Fruit fly (Drosophila melanogaster): Measurements from ENCODE around the gene Cog2.

Cog2 gene

DNA sequence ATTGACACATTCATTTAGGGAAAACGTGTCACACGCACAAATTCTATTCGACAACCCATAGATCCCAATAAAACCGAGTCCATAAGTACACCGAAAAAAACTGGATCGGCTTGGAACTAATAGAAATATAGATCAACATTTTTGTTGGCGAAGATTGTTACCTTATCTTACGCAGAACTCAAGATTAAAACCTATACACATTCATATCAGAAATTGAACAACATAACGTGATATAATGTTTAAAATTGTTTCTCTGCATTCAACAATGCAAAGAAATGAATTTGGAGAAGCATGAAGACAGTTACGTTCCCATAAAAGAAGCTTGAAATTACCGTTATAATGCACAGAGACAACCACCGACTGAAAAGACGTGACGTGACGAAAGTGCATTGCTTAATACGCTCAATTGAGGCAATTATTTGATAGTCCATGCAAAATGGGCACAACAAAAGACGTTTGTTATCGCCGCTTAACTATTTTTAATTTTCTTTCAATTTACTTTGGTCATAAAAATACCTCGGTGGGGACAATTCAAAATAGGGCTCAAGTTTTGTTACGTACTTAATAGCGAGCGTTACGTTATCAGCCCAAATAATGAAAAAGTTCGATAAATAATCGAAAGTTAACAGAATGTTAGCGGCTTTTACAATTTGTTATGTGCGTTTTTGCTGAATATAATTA is 21.3 kb downstream of the Cog2 start, which contains the start of gene SerRS-m:
SerRS-m (plus strand) TSS at position 616 of the 681 bp plus-strand sequence.
- no peak for TF ChIP-seq rn (GFP tag; IDR thresholded peaks at IDR 0.05)
- TF ChIP-seq CG34367 (tag; optimal IDR thresholded peaks at IDR 0.05) = no peak
- no peak for TF ChIP-seq CG10348 (GFP tag; IDR thresholded peaks at IDR 0.05)
- TF ChIP-seq CG13204 (GFP tag; optimal IDR thresholded peaks at IDR 0.05) = no peak
- no peak for TF ChIP-seq CG17806 (tag; optimal IDR thresholded peaks at IDR 0.05)
- TF ChIP-seq Ets98B (GFP tag; IDR thresholded peaks at IDR 0.05) = no peak
- TF ChIP-seq EcR (GFP tag; optimal IDR thresholded peaks at IDR 0.05) = no peak
- no peak for TF ChIP-seq fd96Ca (GFP tag; IDR thresholded peaks at IDR 0.05)
- no peak for TF ChIP-seq CG8301 (tag; optimal IDR thresholded peaks at IDR 0.05)
- TF ChIP-seq Pif1A (GFP tag; optimal IDR thresholded peaks at IDR 0.05) = no peak
- TF ChIP-seq CG32121 (GFP tag; IDR thresholded peaks at IDR 0.05) = no peak
- no peak for TF ChIP-seq gl (tag; optimal IDR thresholded peaks at IDR 0.05)
- no peak for TF ChIP-seq CG15710 (tag; optimal IDR thresholded peaks at IDR 0.05)
- TF ChIP-seq Snoo (tag; optimal IDR thresholded peaks at IDR 0.05) = no peak
- no peak for TF ChIP-seq CG14655 (GFP tag; optimal IDR thresholded peaks at IDR 0.05)
- TF ChIP-seq Pif1B (GFP tag; optimal IDR thresholded peaks at IDR 0.05) = no peak

DNA sequence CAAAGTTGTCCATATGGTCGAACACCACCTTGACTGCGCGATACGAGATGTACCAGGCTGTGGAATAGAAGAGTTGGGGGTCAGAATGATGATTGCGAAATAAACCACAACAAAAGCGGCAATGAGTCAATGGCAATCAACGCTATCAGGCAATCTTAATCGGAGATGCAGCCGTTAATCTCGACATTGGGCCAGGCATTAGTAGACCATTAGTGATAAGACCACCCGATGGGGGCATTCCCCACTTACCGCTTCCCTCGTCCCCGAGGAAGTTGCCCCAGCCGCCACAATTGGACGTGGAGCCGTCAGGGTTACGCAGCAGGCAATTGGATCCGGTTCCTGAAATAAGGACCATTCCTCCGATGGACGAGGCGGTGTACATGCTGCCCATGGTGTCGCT is 22.3 kb downstream of the Cog2 start:
- TF ChIP-seq CG14655 (GFP tag; optimal IDR thresholded peaks at IDR 0.05) = no peak

DNA sequence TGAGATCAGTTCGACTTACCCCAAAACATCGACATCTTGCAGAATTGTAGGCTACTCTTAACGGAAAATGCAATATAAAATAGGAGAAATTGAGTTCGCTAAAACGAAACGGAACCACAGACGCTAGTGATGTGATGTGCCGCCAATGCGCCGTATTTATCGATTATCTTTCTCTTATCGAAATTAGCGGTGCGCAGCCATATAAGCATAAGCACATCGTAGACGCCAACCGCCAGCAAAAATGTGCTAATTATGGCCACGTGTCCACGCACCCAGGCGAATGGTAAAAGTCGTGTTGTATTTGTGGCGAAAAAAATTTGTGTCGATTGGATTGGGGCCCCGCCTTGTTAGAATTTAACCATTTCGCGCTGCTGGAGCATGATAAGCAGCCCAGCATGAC is 28.5 kb downstream of the Cog2 start, which contains the start of the genes Fkbp39 and Cyfip:
Fkbp39 (minus strand) TSS at position 140 of the 400 bp plus-strand sequence.
Cyfip (plus strand) TSS at position 273 of the 400 bp plus-strand sequence.
- peak; percentile 11; the same call in 1 of the 3 replicates for TF ChIP-seq CG4496 (GFP tag; IDR thresholded peaks at IDR 0.05)
- TF ChIP-seq Snoo (tag; optimal IDR thresholded peaks at IDR 0.05) = no peak
- TF ChIP-seq CG17806 (tag; optimal IDR thresholded peaks at IDR 0.05) = no peak
- no peak for TF ChIP-seq CG14655 (GFP tag; optimal IDR thresholded peaks at IDR 0.05)

DNA sequence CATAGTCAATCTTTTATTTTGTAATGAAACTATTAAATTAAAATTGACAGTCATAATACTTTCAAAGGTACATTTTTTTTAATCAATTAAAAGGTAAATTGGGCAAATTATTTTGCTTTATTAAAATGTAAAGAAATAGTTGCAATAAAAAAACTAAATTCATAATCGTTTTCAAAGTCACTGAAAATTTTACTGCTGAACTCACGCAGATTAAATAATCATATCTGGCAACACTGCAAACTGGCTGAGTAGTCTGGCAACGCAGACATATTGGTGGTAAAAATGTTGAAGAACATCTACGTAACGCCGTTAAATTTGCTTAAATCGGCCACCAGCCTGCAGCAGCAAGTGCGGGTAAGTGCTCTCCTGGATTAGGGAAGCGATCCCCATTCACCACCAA is 31.0 kb downstream of the Cog2 start, which contains the start of gene mRpL9:
mRpL9 (plus strand) TSS at position 267 of the 400 bp plus-strand sequence.
- TF ChIP-seq Ets98B (GFP tag; IDR thresholded peaks at IDR 0.05) = no peak
- TF ChIP-seq CG15710 (tag; optimal IDR thresholded peaks at IDR 0.05) = peak; percentile 5

DNA sequence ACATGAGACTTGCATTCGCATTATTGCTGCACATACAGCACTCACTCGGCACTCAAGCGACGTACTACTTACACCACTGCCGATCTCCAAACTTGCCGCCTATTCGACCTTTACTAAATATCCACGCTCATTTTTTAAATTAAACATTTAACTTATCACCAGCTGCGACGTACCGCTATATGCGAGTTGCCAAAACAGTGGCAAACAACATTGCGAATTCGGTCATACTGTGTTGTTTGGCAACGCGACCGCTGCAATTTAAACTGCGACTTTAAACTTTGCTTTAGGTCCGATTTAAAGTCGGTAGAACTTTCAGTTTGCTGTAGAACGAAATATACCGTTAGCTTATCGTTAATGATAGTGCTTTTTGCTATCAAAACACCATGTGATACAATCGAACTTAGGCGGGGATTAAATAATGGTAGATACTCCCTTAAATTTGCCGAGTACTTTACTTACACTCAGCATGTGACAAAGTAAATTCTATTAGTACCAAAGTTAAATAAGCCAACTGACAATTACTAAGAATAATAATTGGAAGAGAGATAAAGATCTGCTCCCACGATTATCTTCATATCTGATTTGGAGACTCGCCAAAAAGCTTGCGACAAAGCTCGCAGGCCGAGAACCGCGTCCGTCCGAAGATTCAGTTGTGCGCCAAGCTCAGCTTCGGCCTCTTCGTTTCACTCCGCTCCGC is 33.2 kb downstream of the Cog2 start, which contains the start of the genes CG6236 and ea:
CG6236 (minus strand) TSS at position 187 of the 697 bp plus-strand sequence.
ea (plus strand) TSS at position 647 of the 697 bp plus-strand sequence.
- TF ChIP-seq CG8301 (tag; optimal IDR thresholded peaks at IDR 0.05) (no peak), CG32121 (GFP tag; IDR thresholded peaks at IDR 0.05) (no peak), Ets98B (GFP tag; IDR thresholded peaks at IDR 0.05) (no peak), D1 (tag; optimal IDR thresholded peaks at IDR 0.05) (no peak), CG9948 (tag; optimal IDR thresholded peaks at IDR 0.05) (no peak), CG4496 (GFP tag; IDR thresholded peaks at IDR 0.05) (no peak), CG14655 (GFP tag; optimal IDR thresholded peaks at IDR 0.05) (no peak), Pif1B (GFP tag; optimal IDR thresholded peaks at IDR 0.05) (no peak), CG34367 (tag; optimal IDR thresholded peaks at IDR 0.05) (no peak)

DNA sequence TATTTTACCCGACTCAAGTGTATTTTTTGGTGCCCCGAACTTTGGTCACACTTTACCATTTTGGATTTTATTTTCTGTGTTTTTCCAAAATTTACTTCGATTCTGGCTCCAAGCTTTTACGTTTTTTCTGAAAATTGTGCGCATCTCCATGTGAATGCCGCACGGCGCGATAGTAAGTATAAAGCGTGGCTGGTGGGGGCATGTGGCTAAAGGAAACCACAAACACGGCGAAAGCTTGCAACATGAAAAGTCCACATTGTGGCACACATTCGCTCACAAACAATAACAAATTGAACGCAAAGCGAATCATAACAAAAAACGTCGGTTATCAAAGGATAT is 40.7 kb downstream of the Cog2 start, which contains the start of gene ear:
ear (plus strand) TSS at position 10 of the 339 bp plus-strand sequence.
- TF ChIP-seq CG8159 (tag; optimal IDR thresholded peaks at IDR 0.05) = no peak
- TF ChIP-seq Snoo (tag; optimal IDR thresholded peaks at IDR 0.05) = no peak
- TF ChIP-seq CG12605 (GFP tag; IDR thresholded peaks at IDR 0.05) = no peak
- no peak for TF ChIP-seq D1 (tag; optimal IDR thresholded peaks at IDR 0.05)
- TF ChIP-seq CG10348 (GFP tag; IDR thresholded peaks at IDR 0.05) = no peak
- no peak for TF ChIP-seq rn (GFP tag; IDR thresholded peaks at IDR 0.05)
- no peak for TF ChIP-seq CG4496 (GFP tag; IDR thresholded peaks at IDR 0.05)
- TF ChIP-seq Ets98B (GFP tag; IDR thresholded peaks at IDR 0.05) = no peak
- no peak for TF ChIP-seq CG15710 (tag; optimal IDR thresholded peaks at IDR 0.05)
- no peak for TF ChIP-seq gl (tag; optimal IDR thresholded peaks at IDR 0.05)
- no peak for TF ChIP-seq CG13204 (GFP tag; optimal IDR thresholded peaks at IDR 0.05)
- no peak for TF ChIP-seq CG32121 (GFP tag; IDR thresholded peaks at IDR 0.05)
- TF ChIP-seq Pif1B (GFP tag; optimal IDR thresholded peaks at IDR 0.05) = no peak
- no peak for TF ChIP-seq CG14655 (GFP tag; optimal IDR thresholded peaks at IDR 0.05)
- no peak for TF ChIP-seq CG34367 (tag; optimal IDR thresholded peaks at IDR 0.05)
- no peak for TF ChIP-seq CG17806 (tag; optimal IDR thresholded peaks at IDR 0.05)
- no peak for TF ChIP-seq fd96Ca (GFP tag; IDR thresholded peaks at IDR 0.05)
- TF ChIP-seq Pif1A (GFP tag; optimal IDR thresholded peaks at IDR 0.05) = no peak

Measured in whole organism, pupa.